Fruit fly (Drosophila melanogaster): ENCODE measurements around the gene CARPB.

- no peak for TF ChIP-seq h (optimal IDR thresholded peaks at IDR 0.05)
- TF ChIP-seq psq (optimal IDR thresholded peaks at IDR 0.05): no peak
- no peak for TF ChIP-seq Sin3A (optimal IDR thresholded peaks at IDR 0.05)
- no peak for TF ChIP-seq ttk (optimal IDR thresholded peaks at IDR 0.05)
Observed at dm6 chrX:9787941-9788340, 4.9 kb downstream of the CARPB start.
